Worm (Caenorhabditis elegans): ENCODE results near the gene clec-31.

ce11 chrV:16882260-16882918 lies 24.5 kb upstream of the clec-31 start, which contains the start of the genes F09C6.11 and F09C6.12:
- TF ChIP-seq unc-62 (GFP tag; optimal IDR thresholded peaks at IDR 0.05) = no peak
- no peak for TF ChIP-seq ama-1 (optimal IDR thresholded peaks at IDR 0.05)
- no peak for TF ChIP-seq skn-1 (tag; optimal IDR thresholded peaks at IDR 0.05)
- TF ChIP-seq unc-55 (GFP tag; optimal IDR thresholded peaks at IDR 0.05) = no peak
- no peak for TF ChIP-seq dmd-4 (tag; optimal IDR thresholded peaks at IDR 0.05)

Data from whole organism, L2 larva.